Worm (Caenorhabditis elegans) whole organism, mixed stage, embryonic: Measurements from ENCODE around the gene Y50D4B.1.
A peak's percentile ranks its signal among the peaks of the same experiment; 100 is the strongest.

Experiments
- M03D4.4 ChIP-seq: sonication (generic microtip); optimal IDR thresholded peaks from 2 replicates; lab custom pipeline; 2017; ENCODE audit warnings: mild to moderate bottlenecking, missing genetic modification characterization, missing compliant biosample characterization
- bed-3 ChIP-seq: fragments of 200-800 bp; sonication (Bioruptor generic); optimal IDR thresholded peaks from 3 replicates; lab custom pipeline; 2018; ENCODE audit warnings: mild to moderate bottlenecking, missing genetic modification characterization, moderate library complexity, missing compliant biosample characterization
- blmp-1 ChIP-seq: fragments of 150-350 bp; optimal IDR thresholded peaks from 2 replicates; lab custom pipeline; 2014; ENCODE audit warnings: missing biosample characterization, missing genetic modification characterization
- ceh-39 ChIP-seq: fragments of 150-350 bp; optimal IDR thresholded peaks from 2 replicates; lab custom pipeline; 2014; ENCODE audit warnings: missing biosample characterization, missing genetic modification characterization
- ceh-43 ChIP-seq: fragments of 200-800 bp; sonication (Bioruptor generic); optimal IDR thresholded peaks from 2 replicates; lab custom pipeline; 2018; ENCODE audit warnings: mild to moderate bottlenecking, missing genetic modification characterization, moderate library complexity, missing compliant biosample characterization
- ceh-83 ChIP-seq: fragments of 200-800 bp; sonication (Bioruptor generic); optimal IDR thresholded peaks from 2 replicates; lab custom pipeline; 2018; ENCODE audit warnings: mild to moderate bottlenecking, missing genetic modification characterization, missing compliant biosample characterization
- ces-1 ChIP-seq: fragments of 150-350 bp; optimal IDR thresholded peaks from 2 replicates; lab custom pipeline; 2014; ENCODE audit warnings: missing biosample characterization, missing genetic modification reagents, missing genetic modification characterization
- cnd-1 ChIP-seq: fragments of 200-800 bp; sonication (Bioruptor generic); optimal IDR thresholded peaks from 2 replicates; lab custom pipeline; 2018; ENCODE audit warnings: mild to moderate bottlenecking, missing genetic modification characterization, missing compliant biosample characterization
- drap-1 ChIP-seq: fragments of 200-800 bp; sonication (Bioruptor generic); optimal IDR thresholded peaks from 3 replicates; lab custom pipeline; 2018; ENCODE audit warnings: mild to moderate bottlenecking, missing genetic modification characterization, missing compliant biosample characterization
- elt-1 ChIP-seq: sonication (generic microtip); optimal IDR thresholded peaks from 2 replicates; lab custom pipeline; 2017; ENCODE audit warnings: missing genetic modification characterization, mild to moderate bottlenecking, missing compliant biosample characterization, antibody characterized with exemption, moderate library complexity, borderline replicate concordance; ENCODE audit not compliant: insufficient read depth
- elt-3 ChIP-seq: fragments of 150-350 bp; optimal IDR thresholded peaks from 2 replicates; lab custom pipeline; 2014; ENCODE audit warnings: missing biosample characterization, missing genetic modification characterization
- flh-1 ChIP-seq: fragments of 200-800 bp; sonication (Bioruptor generic); optimal IDR thresholded peaks from 2 replicates; lab custom pipeline; 2018; ENCODE audit warnings: mild to moderate bottlenecking, missing genetic modification characterization, moderate library complexity, missing compliant biosample characterization
- ham-2 ChIP-seq: fragments of 200-800 bp; sonication (Bioruptor generic); optimal IDR thresholded peaks from 2 replicates; lab custom pipeline; 2018; ENCODE audit warnings: mild to moderate bottlenecking, missing genetic modification characterization, missing compliant biosample characterization
- hlh-1 ChIP-seq: fragments of 150-350 bp; optimal IDR thresholded peaks from 2 replicates; lab custom pipeline; 2014; ENCODE audit warnings: missing biosample characterization, missing genetic modification reagents, missing genetic modification characterization
- lin-13 ChIP-seq: fragments of 150-350 bp; optimal IDR thresholded peaks from 2 replicates; lab custom pipeline; 2014; ENCODE audit warnings: missing biosample characterization, missing genetic modification characterization
- lin-32 ChIP-seq: fragments of 200-800 bp; sonication (Bioruptor generic); optimal IDR thresholded peaks from 2 replicates; lab custom pipeline; 2018; ENCODE audit warnings: mild to moderate bottlenecking, missing genetic modification characterization, missing compliant biosample characterization
- lsy-2 ChIP-seq: fragments of 150-350 bp; optimal IDR thresholded peaks from 2 replicates; lab custom pipeline; 2014; ENCODE audit warnings: missing biosample characterization, missing genetic modification characterization
- mab-5 ChIP-seq: fragments of 150-350 bp; optimal IDR thresholded peaks from 2 replicates; lab custom pipeline; 2014; ENCODE audit warnings: missing biosample characterization, missing genetic modification characterization
- mep-1 ChIP-seq: fragments of 150-350 bp; optimal IDR thresholded peaks from 2 replicates; lab custom pipeline; 2017; ENCODE audit warnings: missing biosample characterization, missing genetic modification reagents, missing genetic modification characterization, inconsistent platforms
- mls-2 ChIP-seq: sonication (generic microtip); optimal IDR thresholded peaks from 2 replicates; lab custom pipeline; 2016; ENCODE audit warnings: mild to moderate bottlenecking, missing genetic modification characterization, moderate library complexity, missing compliant biosample characterization
- nhr-12 ChIP-seq: fragments of 150-350 bp; optimal IDR thresholded peaks from 2 replicates; lab custom pipeline; 2014; ENCODE audit warnings: missing biosample characterization, missing genetic modification characterization
- nhr-2 ChIP-seq: fragments of 150-350 bp; optimal IDR thresholded peaks from 2 replicates; lab custom pipeline; 2014; ENCODE audit warnings: missing biosample characterization, missing genetic modification characterization
- nhr-237 ChIP-seq: fragments of 150-350 bp; optimal IDR thresholded peaks from 2 replicates; lab custom pipeline; 2014; ENCODE audit warnings: missing biosample characterization, missing genetic modification characterization
- nhr-28 ChIP-seq: fragments of 150-350 bp; optimal IDR thresholded peaks from 2 replicates; lab custom pipeline; 2014; ENCODE audit warnings: missing biosample characterization, missing genetic modification characterization
- nhr-76 ChIP-seq: sonication (generic microtip); optimal IDR thresholded peaks from 2 replicates; lab custom pipeline; 2017; ENCODE audit warnings: missing biosample characterization, missing genetic modification characterization
- pha-4 ChIP-seq: fragments of 150-350 bp; optimal IDR thresholded peaks from 2 replicates; lab custom pipeline; 2018; ENCODE audit warnings: missing biosample characterization, missing genetic modification reagents, missing genetic modification characterization
- sem-2 ChIP-seq: fragments of 200-800 bp; sonication (Bioruptor generic); optimal IDR thresholded peaks from 2 replicates; lab custom pipeline; 2018; ENCODE audit warnings: mild to moderate bottlenecking, missing genetic modification characterization, missing compliant biosample characterization
- snpc-4 ChIP-seq: fragments of 150-350 bp; optimal IDR thresholded peaks from 2 replicates; lab custom pipeline; 2014; ENCODE audit warnings: missing biosample characterization, missing genetic modification characterization
- sptf-1 ChIP-seq: sonication (generic microtip); optimal IDR thresholded peaks from 2 replicates; lab custom pipeline; 2017; ENCODE audit warnings: mild to moderate bottlenecking, missing genetic modification characterization, moderate library complexity, missing compliant biosample characterization
- tbx-8 ChIP-seq: fragments of 200-800 bp; sonication (Bioruptor generic); optimal IDR thresholded peaks from 2 replicates; lab custom pipeline; 2018; ENCODE audit warnings: mild to moderate bottlenecking, missing genetic modification characterization, moderate library complexity, missing compliant biosample characterization
- unc-120 ChIP-seq: sonication (generic microtip); optimal IDR thresholded peaks from 2 replicates; lab custom pipeline; 2017; ENCODE audit warnings: missing genetic modification characterization, missing compliant biosample characterization; ENCODE audit not compliant: poor library complexity, severe bottlenecking
- unc-39 ChIP-seq: fragments of 150-350 bp; optimal IDR thresholded peaks from 2 replicates; lab custom pipeline; 2014; ENCODE audit warnings: missing biosample characterization, missing genetic modification characterization
- unc-62 ChIP-seq: fragments of 150-350 bp; optimal IDR thresholded peaks from 2 replicates; lab custom pipeline; 2014; ENCODE audit warnings: missing biosample characterization, missing genetic modification reagents, missing genetic modification characterization
- zip-8 ChIP-seq: fragments of 150-350 bp; optimal IDR thresholded peaks from 2 replicates; lab custom pipeline; 2014; ENCODE audit warnings: missing biosample characterization, missing genetic modification characterization
- ztf-11 ChIP-seq: fragments of 150-350 bp; optimal IDR thresholded peaks from 2 replicates; lab custom pipeline; 2014; ENCODE audit warnings: missing biosample characterization, missing genetic modification characterization

Gene Y50D4B.1

ce11 chrV:1149734-1150669, 37.2 kb downstream of the Y50D4B.1 start:
- TF ChIP-seq ces-1 (peak; percentile 95), ham-2 (GFP tag; lab: Kevin White, UChicago) (no peak), lsy-2 (tag; lab: Kevin White, UChicago) (no peak)

- TF ChIP-seq blmp-1 (tag; lab: Kevin White, UChicago), result peak; percentile 3
- no peak for TF ChIP-seq sem-2 (GFP tag; lab: Kevin White, UChicago)
- TF ChIP-seq ceh-43 (GFP tag; lab: Kevin White, UChicago), result peak; percentile 70
- peak; percentile 84 for TF ChIP-seq lsy-2 (tag; lab: Kevin White, UChicago)
- peak; percentile 82 for TF ChIP-seq hlh-1 (tag; lab: Kevin White, UChicago)
- TF ChIP-seq elt-1, result peak; percentile 54
- TF ChIP-seq nhr-237 (tag; lab: Kevin White, UChicago), result peak; percentile 84
- peak; percentile 98 for TF ChIP-seq ztf-11 (tag; lab: Kevin White, UChicago)
- TF ChIP-seq unc-39, result peak; percentile 56
- TF ChIP-seq lin-13 (tag; lab: Kevin White, UChicago), result peak; percentile 94
- no peak for TF ChIP-seq snpc-4
- peak; percentile 87 for TF ChIP-seq mab-5
- TF ChIP-seq lin-32 (GFP tag; lab: Kevin White, UChicago), result no peak
- peak; percentile 90 for TF ChIP-seq mls-2 (tag; lab: Kevin White, UChicago)
- no peak for TF ChIP-seq nhr-2
- peak; percentile 87 for TF ChIP-seq ces-1
- peak; percentile 90 for TF ChIP-seq ham-2 (GFP tag; lab: Kevin White, UChicago)
- peak; percentile 50 for TF ChIP-seq tbx-8 (GFP tag; lab: Kevin White, UChicago)
- peak; percentile 94 for TF ChIP-seq sptf-1 (tag; lab: Kevin White, UChicago)
- peak; percentile 91 for TF ChIP-seq unc-62 (GFP tag; lab: Kevin White, UChicago)
- TF ChIP-seq unc-120, result peak; percentile 85
- TF ChIP-seq mep-1, result peak; percentile 89
- peak; percentile 82 for TF ChIP-seq M03D4.4 (tag; lab: Kevin White, UChicago)
- TF ChIP-seq cnd-1 (tag; lab: Kevin White, UChicago), result peak; percentile 83
- peak; percentile 19 for TF ChIP-seq nhr-12
- peak; percentile 84 for TF ChIP-seq ceh-39
- TF ChIP-seq nhr-76 (tag; lab: Kevin White, UChicago), result no peak
- peak; percentile 93 for TF ChIP-seq zip-8
- peak; percentile 57 for TF ChIP-seq bed-3 (GFP tag; lab: Kevin White, UChicago)
- no peak for TF ChIP-seq elt-3
- TF ChIP-seq ceh-83, result peak; percentile 66
- peak; percentile 60 for TF ChIP-seq flh-1 (GFP tag; lab: Kevin White, UChicago)
- peak; percentile 79 for TF ChIP-seq pha-4
- peak; percentile 84 for TF ChIP-seq drap-1 (GFP tag; lab: Kevin White, UChicago)
- TF ChIP-seq nhr-28, result peak; percentile 23
Observed at ce11 chrV:1151324-1151742, 38.6 kb downstream of the Y50D4B.1 start.

- TF ChIP-seq unc-39, result no peak
- TF ChIP-seq hlh-1 (tag; lab: Kevin White, UChicago), result peak; percentile 68
- TF ChIP-seq drap-1 (GFP tag; lab: Kevin White, UChicago), result no peak
- TF ChIP-seq bed-3 (GFP tag; lab: Kevin White, UChicago), result no peak
- no peak for TF ChIP-seq lin-13 (tag; lab: Kevin White, UChicago)
- TF ChIP-seq, all 35 proteins: peak for 1
Observed at ce11 chrV:1151830-1152229, 39.1 kb downstream of the Y50D4B.1 start.

- no peak for TF ChIP-seq ces-1
- TF ChIP-seq unc-39, result no peak
- no peak for TF ChIP-seq mab-5
- no peak for TF ChIP-seq ceh-39
- TF ChIP-seq ceh-83, result no peak
- no peak for TF ChIP-seq hlh-1 (tag; lab: Kevin White, UChicago)
- TF ChIP-seq sem-2 (GFP tag; lab: Kevin White, UChicago), result no peak
- TF ChIP-seq nhr-2, result no peak
- TF ChIP-seq lsy-2 (tag; lab: Kevin White, UChicago), result no peak
- no peak for TF ChIP-seq blmp-1 (tag; lab: Kevin White, UChicago)
- TF ChIP-seq elt-1, result no peak
- TF ChIP-seq nhr-237 (tag; lab: Kevin White, UChicago), result no peak
- no peak for TF ChIP-seq lin-32 (GFP tag; lab: Kevin White, UChicago)
- TF ChIP-seq nhr-28, result no peak
- no peak for TF ChIP-seq bed-3 (GFP tag; lab: Kevin White, UChicago)
- no peak for TF ChIP-seq mep-1
Observed at ce11 chrV:1152736-1153135, 40.0 kb downstream of the Y50D4B.1 start.
